Fruit fly (Drosophila melanogaster) whole organism, embryonic: ENCODE measurements around the gene Klp61F.

Experiments
- bsh ChIP-seq, 2 experiments: fragments of 200-800 bp; sonication (Bioruptor generic); optimal IDR thresholded peaks; 2 replicates each; lab custom pipeline; 2017 to 2018; ENCODE audit warnings: mild to moderate bottlenecking in 2 of 2, missing biosample characterization in 2 of 2, missing genetic modification characterization in 2 of 2, moderate library complexity in 1 of 2
- ci ChIP-seq: fragments of 200-800 bp; sonication (Bioruptor generic); IDR thresholded peaks from 3 replicates; pipeline ENCODE4 v1.3.6; 2022; ENCODE audit warnings: missing biosample characterization, missing genetic modification characterization
- dysf ChIP-seq: fragments of 200-800 bp; sonication (Bioruptor generic); IDR thresholded peaks from 3 replicates; pipeline ENCODE4 v1.3.6; 2022; ENCODE audit warnings: missing biosample characterization, missing genetic modification characterization
- gcm ChIP-seq: fragments of 200-800 bp; sonication (Bioruptor generic); optimal IDR thresholded peaks from 2 replicates; lab custom pipeline; 2019; ENCODE audit warnings: missing biosample characterization, mild to moderate bottlenecking, missing genetic modification characterization, moderate library complexity
- mirr ChIP-seq: fragments of 200-800 bp; sonication (Bioruptor generic); optimal IDR thresholded peaks from 3 replicates; lab custom pipeline; 2018; ENCODE audit warnings: missing biosample characterization, mild to moderate bottlenecking, missing genetic modification characterization

DNA sequence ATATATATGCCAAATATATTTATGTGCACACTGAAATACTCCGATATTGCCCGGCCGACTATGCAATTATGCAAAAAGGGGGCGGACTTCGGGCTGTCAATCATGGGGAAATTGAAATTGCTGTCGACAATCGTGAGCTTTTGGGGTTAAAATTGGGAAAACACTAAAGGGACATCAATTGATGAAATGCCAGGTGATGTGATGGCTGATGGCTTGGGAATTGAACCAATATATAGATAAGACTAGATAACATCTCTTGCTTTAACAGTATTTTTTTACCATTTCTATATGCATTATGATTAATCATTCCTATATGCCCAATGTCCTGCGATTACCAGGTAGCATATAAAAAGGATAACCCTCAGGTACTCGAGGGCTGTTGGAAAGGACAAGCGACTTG is 32.2 kb upstream of the Klp61F start:
- TF ChIP-seq ci (GFP tag; lab: Robert Waterston, UW) (no peak), bsh (GFP tag; optimal IDR thresholded peaks at IDR 0.05; lab: Kevin White, UChicago) (no peak), mirr (no peak), gcm (no peak), dysf (GFP tag; lab: Robert Waterston, UW) (no peak)
